Worm (Caenorhabditis elegans): ENCODE data around the gene pqn-82.

DNA sequence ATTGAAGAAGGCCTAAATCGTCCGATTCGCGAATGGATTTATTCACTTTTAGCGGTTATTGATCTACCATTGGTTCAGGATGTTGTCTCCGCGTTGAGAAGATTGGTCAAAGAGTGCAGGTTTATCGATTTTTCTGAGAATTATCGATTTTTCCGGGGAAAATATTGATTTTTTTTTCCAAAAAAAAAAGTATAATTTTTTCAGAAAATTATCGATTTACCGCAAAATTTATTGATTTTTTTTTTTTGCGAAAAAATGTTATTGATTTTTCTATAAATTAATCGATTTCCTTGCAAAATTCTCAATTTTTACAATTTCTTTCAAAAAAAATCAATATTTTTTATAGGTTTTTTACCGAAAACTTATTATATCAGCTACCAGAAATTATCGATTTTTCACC lies 31.4 kb downstream of the pqn-82 start:
- TF ChIP-seq snpc-4 (tag; optimal IDR thresholded peaks at IDR 0.05) (no peak), ztf-4 (tag; optimal IDR thresholded peaks at IDR 0.05) (no peak), swsn-7 (tag; optimal IDR thresholded peaks at IDR 0.05) (no peak), unc-62 (GFP tag; optimal IDR thresholded peaks at IDR 0.05) (no peak), lir-3 (tag; optimal IDR thresholded peaks at IDR 0.05; ENCODE audit: poor library complexity) (no peak), nhr-77 (tag; optimal IDR thresholded peaks at IDR 0.05) (no peak), blmp-1 (tag; optimal IDR thresholded peaks at IDR 0.05) (no peak), aha-1 (tag; optimal IDR thresholded peaks at IDR 0.05) (no peak), sox-4 (tag; optimal IDR thresholded peaks at IDR 0.05) (no peak)
